Fruit fly (Drosophila melanogaster): ENCODE results near the gene mtSSB.

The mtSSB gene

dm6 chr3R:16251270-16251925, 46.3 kb upstream of the mtSSB start (continued):
- no peak for TF ChIP-seq CG7372 (GFP tag; IDR thresholded peaks at IDR 0.05)
- TF ChIP-seq tap (tag; optimal IDR thresholded peaks at IDR 0.05): no peak
- no peak for TF ChIP-seq CG4730 (GFP tag; IDR thresholded peaks at IDR 0.05)

- peak; percentile 41 for TF ChIP-seq wek (GFP tag; optimal IDR thresholded peaks at IDR 0.05)
- TF ChIP-seq Dek (tag; optimal IDR thresholded peaks at IDR 0.05): peak; percentile 10
- TF ChIP-seq pfk (GFP tag; optimal IDR thresholded peaks at IDR 0.05): peak; percentile 63
- no peak for TF ChIP-seq Sin3A (optimal IDR thresholded peaks at IDR 0.05)
- TF ChIP-seq Meics (GFP tag; optimal IDR thresholded peaks at IDR 0.05): peak; percentile 50
- TF ChIP-seq crol (GFP tag; IDR thresholded peaks at IDR 0.05): no peak
- TF ChIP-seq CG12104 (GFP tag; optimal IDR thresholded peaks at IDR 0.05): peak; percentile 3
- peak; percentile 38 for TF ChIP-seq slp2 (GFP tag; optimal IDR thresholded peaks at IDR 0.05)
- no peak for TF ChIP-seq stc (GFP tag; IDR thresholded peaks at IDR 0.05)
- TF ChIP-seq HmgZ (tag; optimal IDR thresholded peaks at IDR 0.05): peak; percentile 74
- TF ChIP-seq chn (GFP tag; optimal IDR thresholded peaks at IDR 0.05): peak; percentile 51
- TF ChIP-seq bcd (GFP tag; optimal IDR thresholded peaks at IDR 0.05): no peak
- TF ChIP-seq CG8478 (optimal IDR thresholded peaks at IDR 0.05): peak; percentile 76
- no peak for TF ChIP-seq Poxn (GFP tag; IDR thresholded peaks at IDR 0.05)
- no peak for TF ChIP-seq hbn (GFP tag; IDR thresholded peaks at IDR 0.05; ENCODE audit: partially characterized antibody)
- TF ChIP-seq Hand (GFP tag; optimal IDR thresholded peaks at IDR 0.05): peak; percentile 55
- no peak for TF ChIP-seq Doc3 (GFP tag; IDR thresholded peaks at IDR 0.05; ENCODE audit: partially characterized antibody)
- TF ChIP-seq CG1233 (GFP tag; optimal IDR thresholded peaks at IDR 0.05): peak; percentile 28
- TF ChIP-seq al (GFP tag; IDR thresholded peaks at IDR 0.05): no peak
- peak; percentile 63 for TF ChIP-seq lbe (GFP tag; optimal IDR thresholded peaks at IDR 0.05)
- TF ChIP-seq CG9932 (GFP tag; IDR thresholded peaks at IDR 0.05): no peak
- peak; percentile 92 for TF ChIP-seq CG5180 (GFP tag; optimal IDR thresholded peaks at IDR 0.05)
- TF ChIP-seq Dbx (GFP tag; IDR thresholded peaks at IDR 0.05): no peak
- TF ChIP-seq CG12219 (GFP tag; optimal IDR thresholded peaks at IDR 0.05): peak; percentile 6
- TF ChIP-seq Spps (tag; optimal IDR thresholded peaks at IDR 0.05): no peak
- peak; percentile 31 for TF ChIP-seq BtbVII (GFP tag; optimal IDR thresholded peaks at IDR 0.05)
- TF ChIP-seq CG7839 (tag; optimal IDR thresholded peaks at IDR 0.05): peak; percentile 27
- TF ChIP-seq nmo (GFP tag; optimal IDR thresholded peaks at IDR 0.05): no peak
- TF ChIP-seq CG1792 (GFP tag; optimal IDR thresholded peaks at IDR 0.05): no peak
- TF ChIP-seq Fer3 (tag; optimal IDR thresholded peaks at IDR 0.05): peak; percentile 37
- no peak for TF ChIP-seq gsb-n (tag; optimal IDR thresholded peaks at IDR 0.05)
- TF ChIP-seq nau (GFP tag; optimal IDR thresholded peaks at IDR 0.05): peak; percentile 2
- TF ChIP-seq CG17328 (GFP tag; IDR thresholded peaks at IDR 0.05): no peak
- no peak for TF ChIP-seq CG11085 (GFP tag; IDR thresholded peaks at IDR 0.05)
- TF ChIP-seq CG30403 (GFP tag; optimal IDR thresholded peaks at IDR 0.05): peak; percentile 28
- TF ChIP-seq CG11723 (GFP tag; optimal IDR thresholded peaks at IDR 0.05): peak; percentile 29
- TF ChIP-seq gem (tag; optimal IDR thresholded peaks at IDR 0.05): peak; percentile 23
- TF ChIP-seq insv (GFP tag; optimal IDR thresholded peaks at IDR 0.05): peak in 1 of 2 experiments; percentile 32
- TF ChIP-seq dmrt99B (tag; optimal IDR thresholded peaks at IDR 0.05): peak; percentile 23
- peak; percentile 9 for TF ChIP-seq Bteb2 (GFP tag; optimal IDR thresholded peaks at IDR 0.05)
- no peak for TF ChIP-seq CG30431 (GFP tag; optimal IDR thresholded peaks at IDR 0.05)
- no peak for TF ChIP-seq CG10209 (GFP tag; optimal IDR thresholded peaks at IDR 0.05)
- TF ChIP-seq cwo (GFP tag; optimal IDR thresholded peaks at IDR 0.05): peak; percentile 68
These were observed 45.1 kb upstream of the mtSSB start for dm6 chr3R:16249829-16250814.

Measured in whole organism, embryonic.